Worm (Caenorhabditis elegans) whole organism, L3 larva: ENCODE results near the gene lbp-3.

Experiments
- ceh-28 ChIP-seq: fragments of 150-350 bp; optimal IDR thresholded peaks from 2 replicates; lab custom pipeline; 2014; ENCODE audit warnings: missing biosample characterization, missing genetic modification reagents, missing genetic modification characterization
- daf-12 ChIP-seq: fragments of 150-350 bp; optimal IDR thresholded peaks from 2 replicates; lab custom pipeline; 2014; ENCODE audit warnings: missing biosample characterization, missing genetic modification reagents, missing genetic modification characterization
- egl-27 ChIP-seq: sonication (generic microtip); optimal IDR thresholded peaks from 4 replicates; lab custom pipeline; 2017; ENCODE audit warnings: missing biosample characterization, missing genetic modification reagents, missing genetic modification characterization
- elt-1 ChIP-seq: fragments of 150-350 bp; optimal IDR thresholded peaks from 2 replicates; lab custom pipeline; 2014; ENCODE audit warnings: missing biosample characterization, missing genetic modification characterization
- elt-2 ChIP-seq: sonication (generic microtip); optimal IDR thresholded peaks from 2 replicates; lab custom pipeline; 2016; ENCODE audit warnings: missing genetic modification reagents, mild to moderate bottlenecking, missing genetic modification characterization, missing compliant biosample characterization
- elt-3 ChIP-seq, 3 experiments: fragments of 150-350 bp in 1 of 3; sonication (generic microtip) in 2 of 3; optimal IDR thresholded peaks; 2 replicates in 2 of 3; 4 replicates in 1 of 3; lab custom pipeline; 2014 to 2017; ENCODE audit warnings: missing biosample characterization in 3 of 3, missing genetic modification characterization in 3 of 3
- eor-1 ChIP-seq, 2 experiments: fragments of 150-350 bp; optimal IDR thresholded peaks; 2 replicates each; lab custom pipeline; 2014 to 2018; ENCODE audit warnings: missing biosample characterization in 2 of 2, missing genetic modification characterization in 2 of 2
- fos-1 ChIP-seq: fragments of 150-350 bp; optimal IDR thresholded peaks from 2 replicates; lab custom pipeline; 2014; ENCODE audit warnings: missing biosample characterization, missing genetic modification characterization
- hmg-11 ChIP-seq: sonication (generic microtip); optimal IDR thresholded peaks from 2 replicates; lab custom pipeline; 2016; ENCODE audit warnings: missing genetic modification characterization, missing compliant biosample characterization
- jun-1 ChIP-seq: fragments of 150-350 bp; optimal IDR thresholded peaks from 2 replicates; lab custom pipeline; 2014; ENCODE audit warnings: missing biosample characterization, missing genetic modification reagents, missing genetic modification characterization
- lin-15B ChIP-seq: fragments of 150-350 bp; optimal IDR thresholded peaks from 2 replicates; lab custom pipeline; 2014; ENCODE audit warnings: missing biosample characterization, missing genetic modification characterization
- lin-39 ChIP-seq: fragments of 150-350 bp; optimal IDR thresholded peaks from 2 replicates; lab custom pipeline; 2018; ENCODE audit warnings: missing biosample characterization, missing genetic modification reagents, missing genetic modification characterization
- lsy-12 ChIP-seq: sonication (generic microtip); optimal IDR thresholded peaks from 2 replicates; lab custom pipeline; 2016; ENCODE audit warnings: mild to moderate bottlenecking, missing genetic modification characterization, missing compliant biosample characterization
- mdl-1 ChIP-seq: fragments of 150-350 bp; optimal IDR thresholded peaks from 2 replicates; lab custom pipeline; 2014; ENCODE audit warnings: missing biosample characterization, missing genetic modification characterization
- mml-1 ChIP-seq: fragments of 150-350 bp; sonication (generic microtip); optimal IDR thresholded peaks from 3 replicates; lab custom pipeline; 2014; ENCODE audit warnings: missing biosample characterization, missing genetic modification characterization
- nfya-1 ChIP-seq: sonication (generic microtip); optimal IDR thresholded peaks from 2 replicates; lab custom pipeline; 2017; ENCODE audit warnings: missing genetic modification characterization, mild to moderate bottlenecking, missing compliant biosample characterization, antibody characterized with exemption, moderate library complexity; ENCODE audit not compliant: insufficient read depth
- nhr-11 ChIP-seq: fragments of 150-350 bp; optimal IDR thresholded peaks from 2 replicates; lab custom pipeline; 2014; ENCODE audit warnings: missing biosample characterization, missing genetic modification characterization
- nhr-12 ChIP-seq: fragments of 150-350 bp; optimal IDR thresholded peaks from 2 replicates; lab custom pipeline; 2014; ENCODE audit warnings: missing biosample characterization, missing genetic modification characterization
- nhr-23 ChIP-seq: fragments of 150-350 bp; optimal IDR thresholded peaks from 2 replicates; lab custom pipeline; 2014; ENCODE audit warnings: missing biosample characterization, missing genetic modification reagents, missing genetic modification characterization
- nhr-237 ChIP-seq: fragments of 150-350 bp; optimal IDR thresholded peaks from 2 replicates; lab custom pipeline; 2014; ENCODE audit warnings: missing biosample characterization, missing genetic modification characterization
- nhr-28 ChIP-seq: fragments of 150-350 bp; optimal IDR thresholded peaks from 2 replicates; lab custom pipeline; 2014; ENCODE audit warnings: missing biosample characterization, missing genetic modification characterization
- nhr-43 ChIP-seq: sonication (generic microtip); optimal IDR thresholded peaks from 2 replicates; lab custom pipeline; 2016; ENCODE audit warnings: mild to moderate bottlenecking, missing genetic modification characterization, missing compliant biosample characterization; ENCODE audit not compliant: poor library complexity, severe bottlenecking
- nhr-67 ChIP-seq: fragments of 150-350 bp; optimal IDR thresholded peaks from 2 replicates; lab custom pipeline; 2014; ENCODE audit warnings: missing biosample characterization, missing genetic modification characterization
- nhr-76 ChIP-seq: fragments of 150-350 bp; sonication (generic microtip); optimal IDR thresholded peaks from 5 replicates; lab custom pipeline; 2014; ENCODE audit warnings: missing biosample characterization, missing genetic modification characterization
- nhr-77 ChIP-seq: fragments of 150-350 bp; optimal IDR thresholded peaks from 2 replicates; lab custom pipeline; 2014; ENCODE audit warnings: missing biosample characterization, missing genetic modification characterization
- pha-4 ChIP-seq: fragments of 150-350 bp; optimal IDR thresholded peaks from 2 replicates; lab custom pipeline; 2014; ENCODE audit warnings: missing biosample characterization, missing genetic modification reagents, missing genetic modification characterization
- pqm-1 ChIP-seq: fragments of 150-350 bp; optimal IDR thresholded peaks from 2 replicates; lab custom pipeline; 2017; ENCODE audit warnings: missing biosample characterization, missing genetic modification characterization, inconsistent platforms
- sea-2 ChIP-seq: fragments of 150-350 bp; sonication (generic microtip); optimal IDR thresholded peaks from 4 replicates; lab custom pipeline; 2014; ENCODE audit warnings: missing biosample characterization, missing genetic modification reagents, missing genetic modification characterization
- snpc-4 ChIP-seq: fragments of 150-350 bp; optimal IDR thresholded peaks from 2 replicates; lab custom pipeline; 2014; ENCODE audit warnings: missing biosample characterization, missing genetic modification characterization
- unc-62 ChIP-seq: fragments of 150-350 bp; sonication (generic microtip); optimal IDR thresholded peaks from 4 replicates; lab custom pipeline; 2014; ENCODE audit warnings: missing biosample characterization, missing genetic modification reagents, missing genetic modification characterization
- zag-1 ChIP-seq: fragments of 150-350 bp; optimal IDR thresholded peaks from 2 replicates; lab custom pipeline; 2014; ENCODE audit warnings: missing biosample characterization, missing genetic modification characterization
- ztf-11 ChIP-seq: fragments of 150-350 bp; optimal IDR thresholded peaks from 2 replicates; lab custom pipeline; 2014; ENCODE audit warnings: missing biosample characterization, missing genetic modification characterization
- ztf-4 ChIP-seq: fragments of 150-350 bp; optimal IDR thresholded peaks from 2 replicates; lab custom pipeline; 2014; ENCODE audit warnings: missing biosample characterization, missing genetic modification characterization

lbp-3 gene

ce11 chrX:3282306-3282705 lies 25.1 kb downstream of the lbp-3 start, which contains the start of gene K09C4.5:
TSS of gene K09C4.5 (plus strand) at chrX:3282631.
- TF ChIP-seq pha-4: peak; percentile 11
- TF ChIP-seq nhr-237 (tag; lab: Kevin White, UChicago): no peak
- no peak for TF ChIP-seq nhr-28 (tag; lab: Kevin White, UChicago)
- no peak for TF ChIP-seq lin-39 (tag; lab: Kevin White, UChicago)
- TF ChIP-seq pqm-1 (tag; lab: Kevin White, UChicago): peak; percentile 30
- peak; percentile 49 for TF ChIP-seq elt-2 (tag; lab: Kevin White, UChicago)
- no peak for TF ChIP-seq nhr-43
- TF ChIP-seq lsy-12: no peak

ce11 chrX:3283189-3283588 lies 26.0 kb downstream of the lbp-3 start:
- peak; percentile 12 for TF ChIP-seq pha-4
- TF ChIP-seq jun-1 (tag; lab: Kevin White, UChicago): peak; percentile 19
- TF ChIP-seq eor-1 (tag; optimal IDR thresholded peaks at IDR 0.05; lab: Kevin White, UChicago): no peak
- TF ChIP-seq pqm-1 (tag; lab: Kevin White, UChicago): peak; percentile 55
- TF ChIP-seq elt-2 (tag; lab: Kevin White, UChicago): peak; percentile 79
- TF ChIP-seq nhr-11 (tag; lab: Kevin White, UChicago): no peak

- no peak for TF ChIP-seq nhr-43
Observed at ce11 chrX:3284967-3285366, 27.8 kb downstream of the lbp-3 start.

ce11 chrX:3285448-3285847 lies 28.3 kb downstream of the lbp-3 start:
- peak; percentile 78 for TF ChIP-seq elt-2 (tag; lab: Kevin White, UChicago)
- TF ChIP-seq nhr-237 (tag; lab: Kevin White, UChicago): no peak
- TF ChIP-seq pha-4: peak; percentile 58
- peak; percentile 92 for TF ChIP-seq pqm-1 (tag; lab: Kevin White, UChicago)
- TF ChIP-seq, all 47 proteins: peak for 3

- no peak for TF ChIP-seq fos-1 (tag; lab: Kevin White, UChicago)
- no peak for TF ChIP-seq nhr-23 (tag; lab: Kevin White, UChicago)
Observed at ce11 chrX:3289183-3289582, 32.0 kb downstream of the lbp-3 start, which contains the start of gene K09C4.4. TSS of gene K09C4.4 (plus strand) at chrX:3289483.

ce11 chrX:3290147-3290546 lies 33.0 kb downstream of the lbp-3 start:
- no peak for TF ChIP-seq mml-1 (tag; lab: Kevin White, UChicago)
- no peak for TF ChIP-seq nhr-28 (tag; lab: Kevin White, UChicago)
- no peak for TF ChIP-seq egl-27
- no peak for TF ChIP-seq lin-39 (tag; lab: Kevin White, UChicago)
- no peak for TF ChIP-seq unc-62 (GFP tag; lab: Kevin White, UChicago)
- TF ChIP-seq elt-1 (tag; lab: Kevin White, UChicago): no peak
- TF ChIP-seq zag-1: no peak
- TF ChIP-seq sea-2: no peak
- TF ChIP-seq elt-2 (tag; lab: Kevin White, UChicago): peak; percentile 96
- no peak for TF ChIP-seq daf-12 (tag; lab: Kevin White, UChicago)
- TF ChIP-seq nfya-1 (tag; lab: Kevin White, UChicago): no peak
- TF ChIP-seq nhr-77 (tag; lab: Kevin White, UChicago): no peak
- TF ChIP-seq nhr-76 (tag; lab: Kevin White, UChicago): no peak
- no peak for TF ChIP-seq ztf-11 (tag; lab: Kevin White, UChicago)
- TF ChIP-seq nhr-67 (tag; lab: Kevin White, UChicago): no peak
- TF ChIP-seq ztf-4 (tag; lab: Kevin White, UChicago): no peak
- no peak for TF ChIP-seq nhr-23 (tag; lab: Kevin White, UChicago)
- no peak for TF ChIP-seq hmg-11 (tag; lab: Kevin White, UChicago)
- TF ChIP-seq nhr-12 (tag; lab: Kevin White, UChicago): no peak
- peak; percentile 45 for TF ChIP-seq pha-4
- TF ChIP-seq mdl-1 (tag; lab: Kevin White, UChicago): no peak
- no peak for TF ChIP-seq elt-3 (tag; optimal IDR thresholded peaks at IDR 0.05; lab: Kevin White, UChicago)
- peak; percentile 83 for TF ChIP-seq jun-1 (tag; lab: Kevin White, UChicago)
- TF ChIP-seq ceh-28: no peak
- no peak for TF ChIP-seq lin-15B (tag; lab: Kevin White, UChicago)
- TF ChIP-seq snpc-4 (tag; lab: Kevin White, UChicago): no peak
- peak; percentile 98 for TF ChIP-seq pqm-1 (tag; lab: Kevin White, UChicago)
